Worm (Caenorhabditis elegans) whole organism, L1 larva: ENCODE data around the gene Y53F4B.17.
A peak's percentile ranks its signal among the peaks of the same experiment; 100 is the strongest.

Experiments used
- F16B12.6 ChIP-seq: fragments of 150-350 bp; optimal IDR thresholded peaks from 2 replicates; lab custom pipeline; 2014; ENCODE audit warnings: missing biosample characterization, missing genetic modification characterization
- Y116A8C.19 ChIP-seq: sonication (generic microtip); optimal IDR thresholded peaks from 2 replicates; lab custom pipeline; 2016; ENCODE audit warnings: missing compliant biosample characterization, missing genetic modification characterization, borderline replicate concordance
- aha-1 ChIP-seq: fragments of 150-350 bp; optimal IDR thresholded peaks from 2 replicates; lab custom pipeline; 2014; ENCODE audit warnings: missing biosample characterization, missing genetic modification characterization
- alr-1 ChIP-seq: fragments of 200-800 bp; sonication (Bioruptor generic); optimal IDR thresholded peaks from 2 replicates; lab custom pipeline; 2018; ENCODE audit warnings: borderline replicate concordance, mild to moderate bottlenecking, missing genetic modification characterization, missing compliant biosample characterization
- ama-1 ChIP-seq: fragments of 150-350 bp; optimal IDR thresholded peaks from 2 replicates; lab custom pipeline; 2014
- ceh-8 ChIP-seq: fragments of 200-800 bp; sonication (Bioruptor generic); optimal IDR thresholded peaks from 2 replicates; lab custom pipeline; 2018; ENCODE audit warnings: mild to moderate bottlenecking, missing genetic modification characterization, moderate library complexity, missing compliant biosample characterization
- ceh-88 ChIP-seq: fragments of 200-800 bp; sonication (Bioruptor generic); IDR thresholded peaks from 2 replicates; pipeline ENCODE4 v1.3.6; 2022; ENCODE audit warnings: missing genetic modification characterization, missing compliant biosample characterization
- dsc-1 ChIP-seq: sonication (generic microtip); optimal IDR thresholded peaks from 2 replicates; lab custom pipeline; 2016; ENCODE audit warnings: mild to moderate bottlenecking, missing genetic modification characterization, missing compliant biosample characterization
- efl-1 ChIP-seq, 4 experiments: fragments of 150-350 bp; optimal IDR thresholded peaks in 3 of 4; peaks in 1 of 4; 1 replicate in 1 of 4; 2 replicates in 3 of 4; lab custom pipeline; 2014; ENCODE audit warnings: missing biosample characterization in 2 of 4, missing genetic modification characterization in 2 of 4, missing genetic modification reagents in 2 of 4
- efl-3 ChIP-seq: fragments of 200-800 bp; sonication (Bioruptor generic); optimal IDR thresholded peaks from 2 replicates; lab custom pipeline; 2018; ENCODE audit warnings: mild to moderate bottlenecking, missing genetic modification characterization, missing compliant biosample characterization
- elt-3 ChIP-seq, 6 experiments: fragments of 150-350 bp in 1 of 6; sonication (generic microtip); optimal IDR thresholded peaks; 2 replicates each; lab custom pipeline; 2017 to 2018; ENCODE audit warnings: missing biosample characterization in 6 of 6, missing genetic modification characterization in 6 of 6, inconsistent platforms in 1 of 6
- fkh-10 ChIP-seq: sonication (generic microtip); optimal IDR thresholded peaks from 2 replicates; lab custom pipeline; 2017; ENCODE audit warnings: missing biosample characterization, missing genetic modification reagents, missing genetic modification characterization
- hlh-17 ChIP-seq: fragments of 200-800 bp; sonication (Bioruptor generic); optimal IDR thresholded peaks from 2 replicates; lab custom pipeline; 2018; ENCODE audit warnings: missing genetic modification characterization, mild to moderate bottlenecking, missing compliant biosample characterization, moderate library complexity, borderline replicate concordance
- hlh-4 ChIP-seq: sonication (generic microtip); optimal IDR thresholded peaks from 2 replicates; lab custom pipeline; 2016; ENCODE audit warnings: mild to moderate bottlenecking, missing genetic modification characterization, missing compliant biosample characterization
- hpl-2 ChIP-seq: fragments of 150-350 bp; optimal IDR thresholded peaks from 2 replicates; lab custom pipeline; 2014; ENCODE audit warnings: missing biosample characterization, missing genetic modification reagents, missing genetic modification characterization
- isw-1 ChIP-seq: fragments of 200-800 bp; sonication (Bioruptor generic); IDR thresholded peaks from 2 replicates; pipeline ENCODE4 v1.3.6; 2022; ENCODE audit warnings: missing genetic modification characterization, missing compliant biosample characterization
- jun-1 ChIP-seq: fragments of 150-350 bp; optimal IDR thresholded peaks from 2 replicates; lab custom pipeline; 2014; ENCODE audit warnings: missing biosample characterization, missing genetic modification reagents, missing genetic modification characterization
- lin-14 ChIP-seq: fragments of 200-800 bp; sonication (Bioruptor generic); optimal IDR thresholded peaks from 2 replicates; lab custom pipeline; 2018; ENCODE audit warnings: mild to moderate bottlenecking, missing genetic modification characterization, moderate library complexity, missing compliant biosample characterization
- lin-35 ChIP-seq, 2 experiments: fragments of 150-350 bp; optimal IDR thresholded peaks; 2 replicates each; lab custom pipeline; 2014; ENCODE audit warnings: missing biosample characterization in 2 of 2, missing genetic modification characterization in 2 of 2, missing genetic modification reagents in 2 of 2
- lin-39 ChIP-seq: fragments of 150-350 bp; optimal IDR thresholded peaks from 2 replicates; lab custom pipeline; 2014; ENCODE audit warnings: missing biosample characterization, missing genetic modification reagents, missing genetic modification characterization
- lir-3 ChIP-seq: sonication (generic microtip); optimal IDR thresholded peaks from 2 replicates; lab custom pipeline; 2016; ENCODE audit warnings: mild to moderate bottlenecking, missing genetic modification characterization, moderate library complexity, missing compliant biosample characterization; ENCODE audit not compliant: poor library complexity
- lsy-2 ChIP-seq, 2 experiments: fragments of 150-350 bp; optimal IDR thresholded peaks; 2 replicates each; lab custom pipeline; 2014; ENCODE audit warnings: missing biosample characterization in 2 of 2, missing genetic modification characterization in 2 of 2
- mab-9 ChIP-seq: fragments of 200-800 bp; sonication (Bioruptor generic); IDR thresholded peaks from 2 replicates; pipeline ENCODE4 v1.3.6; 2022; ENCODE audit warnings: missing genetic modification reagents, missing genetic modification characterization, missing compliant biosample characterization
- mep-1 ChIP-seq: fragments of 150-350 bp; optimal IDR thresholded peaks from 2 replicates; lab custom pipeline; 2014; ENCODE audit warnings: missing biosample characterization, missing genetic modification characterization
- nhr-11 ChIP-seq: fragments of 150-350 bp; optimal IDR thresholded peaks from 2 replicates; lab custom pipeline; 2014; ENCODE audit warnings: missing biosample characterization, missing genetic modification characterization
- nhr-20 ChIP-seq: sonication (generic microtip); optimal IDR thresholded peaks from 2 replicates; lab custom pipeline; 2016; ENCODE audit warnings: mild to moderate bottlenecking, missing genetic modification characterization, missing compliant biosample characterization
- nhr-71 ChIP-seq: sonication (generic microtip); optimal IDR thresholded peaks from 2 replicates; lab custom pipeline; 2016; ENCODE audit warnings: mild to moderate bottlenecking, missing genetic modification characterization, moderate library complexity, missing compliant biosample characterization
- nhr-77 ChIP-seq: fragments of 150-350 bp; optimal IDR thresholded peaks from 2 replicates; lab custom pipeline; 2014; ENCODE audit warnings: missing biosample characterization, missing genetic modification characterization
- nhr-84 ChIP-seq: sonication (generic microtip); optimal IDR thresholded peaks from 2 replicates; lab custom pipeline; 2017; ENCODE audit warnings: missing biosample characterization, missing genetic modification characterization
- nhr-85 ChIP-seq: sonication (generic microtip); peaks from one replicate; lab custom pipeline; 2016; ENCODE audit warnings: missing genetic modification characterization, inconsistent platforms, missing compliant biosample characterization
- nhr-90 ChIP-seq: sonication (generic microtip); optimal IDR thresholded peaks from 2 replicates; lab custom pipeline; 2016; ENCODE audit warnings: mild to moderate bottlenecking, missing genetic modification characterization, missing compliant biosample characterization; ENCODE audit not compliant: poor library complexity
- pag-3 ChIP-seq: sonication (generic microtip); optimal IDR thresholded peaks from 2 replicates; lab custom pipeline; 2017; ENCODE audit warnings: missing genetic modification characterization, mild to moderate bottlenecking, missing compliant biosample characterization, antibody characterized with exemption, borderline replicate concordance; ENCODE audit not compliant: insufficient read depth
- rnt-1 ChIP-seq: sonication (generic microtip); optimal IDR thresholded peaks from 2 replicates; lab custom pipeline; 2016; ENCODE audit warnings: mild to moderate bottlenecking, missing genetic modification characterization, moderate library complexity, missing compliant biosample characterization
- snpc-4 ChIP-seq: fragments of 150-350 bp; optimal IDR thresholded peaks from 2 replicates; lab custom pipeline; 2014; ENCODE audit warnings: missing biosample characterization, missing genetic modification characterization
- sox-4 ChIP-seq: sonication (generic microtip); optimal IDR thresholded peaks from 2 replicates; lab custom pipeline; 2016; ENCODE audit warnings: missing genetic modification characterization, missing compliant biosample characterization
- tlp-1 ChIP-seq: fragments of 150-350 bp; optimal IDR thresholded peaks from 2 replicates; lab custom pipeline; 2014; ENCODE audit warnings: missing biosample characterization, missing genetic modification characterization
- unc-130 ChIP-seq: fragments of 150-350 bp; optimal IDR thresholded peaks from 2 replicates; lab custom pipeline; 2017; ENCODE audit warnings: missing biosample characterization, missing genetic modification characterization, inconsistent platforms
- unc-62 ChIP-seq: fragments of 150-350 bp; optimal IDR thresholded peaks from 2 replicates; lab custom pipeline; 2014; ENCODE audit warnings: missing biosample characterization, missing genetic modification reagents, missing genetic modification characterization
- unc-86 ChIP-seq: sonication (generic microtip); optimal IDR thresholded peaks from 2 replicates; lab custom pipeline; 2016; ENCODE audit warnings: missing genetic modification characterization, missing compliant biosample characterization
- xbp-1 ChIP-seq: sonication (generic microtip); optimal IDR thresholded peaks from 2 replicates; lab custom pipeline; 2016; ENCODE audit warnings: missing genetic modification characterization, missing compliant biosample characterization
- zip-4 ChIP-seq: fragments of 200-800 bp; sonication (Bioruptor generic); optimal IDR thresholded peaks from 2 replicates; lab custom pipeline; 2018; ENCODE audit warnings: mild to moderate bottlenecking, missing genetic modification characterization, moderate library complexity, missing compliant biosample characterization

Y53F4B.17 gene

ce11 chrII:15076778-15077435, 18.5 kb downstream of the Y53F4B.17 start, which contains the start of gene Y53F4B.19:
TSS of gene Y53F4B.19 (plus strand) at chrII:15076934.
- TF ChIP-seq alr-1 (tag; lab: Kevin White, UChicago) (no peak), unc-130 (tag; lab: Kevin White, UChicago) (no peak), ama-1 (lab: Kevin White, UChicago) (no peak), lin-35 (GFP tag; optimal IDR thresholded peaks at IDR 0.05; lab: Kevin White, UChicago) (peak in 1 of 2 experiments; percentile 31), efl-1 (optimal IDR thresholded peaks at IDR 0.05; lab: Kevin White, UChicago) (no peak), efl-1 (GFP tag; optimal IDR thresholded peaks at IDR 0.05 in 1 of 2; lab: Kevin White, UChicago) (peak in 1 of 2 experiments; percentile 38), lsy-2 (tag; optimal IDR thresholded peaks at IDR 0.05; lab: Kevin White, UChicago) (peak in 1 of 2 experiments; percentile 71), ceh-8 (GFP tag; lab: Kevin White, UChicago) (no peak), nhr-11 (tag; lab: Kevin White, UChicago) (no peak), tlp-1 (tag; lab: Kevin White, UChicago) (no peak)

- TF ChIP-seq lir-3, result no peak
- no peak for TF ChIP-seq elt-3 (tag; optimal IDR thresholded peaks at IDR 0.05; lab: Kevin White, UChicago)
- TF ChIP-seq nhr-20, result no peak
- TF ChIP-seq ceh-88, result no peak
- TF ChIP-seq lin-14 (GFP tag; lab: Kevin White, UChicago), result no peak
- TF ChIP-seq snpc-4 (tag; lab: Kevin White, UChicago), result no peak
- TF ChIP-seq mab-9, result no peak
- TF ChIP-seq efl-3 (GFP tag; lab: Kevin White, UChicago), result no peak
- TF ChIP-seq nhr-71 (tag; lab: Kevin White, UChicago), result no peak
- TF ChIP-seq fkh-10 (GFP tag; lab: Kevin White, UChicago), result no peak
- TF ChIP-seq hlh-17 (GFP tag; lab: Kevin White, UChicago), result no peak
- no peak for TF ChIP-seq aha-1 (tag; lab: Kevin White, UChicago)
- TF ChIP-seq hpl-2, result no peak
Measured at ce11 chrII:15080535-15080934, 22.1 kb downstream of the Y53F4B.17 start.

ce11 chrII:15084170-15084569, 25.7 kb downstream of the Y53F4B.17 start, which contains the start of gene Y53F4B.20:
TSS of gene Y53F4B.20 (plus strand) at chrII:15084470.
- TF ChIP-seq ceh-88, result no peak
- TF ChIP-seq nhr-85, result peak; percentile 9
- TF ChIP-seq, all 84 proteins: peak for 1

ce11 chrII:15089086-15089895, 30.8 kb downstream of the Y53F4B.17 start:
- TF ChIP-seq zip-4 (GFP tag; lab: Kevin White, UChicago), result no peak
- TF ChIP-seq nhr-90, result peak; percentile 92
- no peak for TF ChIP-seq nhr-84 (tag; lab: Kevin White, UChicago)
- peak; percentile 51 for TF ChIP-seq Y116A8C.19
- peak; percentile 84 for TF ChIP-seq nhr-20
- no peak for TF ChIP-seq jun-1
- TF ChIP-seq lin-39 (tag; lab: Kevin White, UChicago), result peak; percentile 46
- peak; percentile 96 for TF ChIP-seq efl-1 (optimal IDR thresholded peaks at IDR 0.05; lab: Kevin White, UChicago)
- peak; percentile 94 to 99 for TF ChIP-seq efl-1 (GFP tag; optimal IDR thresholded peaks at IDR 0.05 in 1 of 2; lab: Kevin White, UChicago)
- TF ChIP-seq unc-86 (tag; lab: Kevin White, UChicago), result peak; percentile 68
- TF ChIP-seq snpc-4 (tag; lab: Kevin White, UChicago), result peak; percentile 66
- TF ChIP-seq xbp-1 (tag; lab: Kevin White, UChicago), result peak; percentile 83
- peak; percentile 96 for TF ChIP-seq rnt-1 (tag; lab: Kevin White, UChicago)
- TF ChIP-seq elt-3 (tag; optimal IDR thresholded peaks at IDR 0.05; lab: Kevin White, UChicago), result no peak
- TF ChIP-seq lsy-2 (tag; optimal IDR thresholded peaks at IDR 0.05; lab: Kevin White, UChicago), result peak; percentile 66 to 78
- peak; percentile 89 for TF ChIP-seq sox-4 (tag; lab: Kevin White, UChicago)
- peak; percentile 24 for TF ChIP-seq efl-3 (GFP tag; lab: Kevin White, UChicago)
- TF ChIP-seq dsc-1, result peak; percentile 92
- TF ChIP-seq isw-1, result peak; percentile 52
- TF ChIP-seq unc-62 (GFP tag; lab: Kevin White, UChicago), result no peak
- peak; percentile 53 for TF ChIP-seq mep-1
- peak; percentile 24 for TF ChIP-seq nhr-77 (tag; lab: Kevin White, UChicago)
- no peak for TF ChIP-seq pag-3 (tag; lab: Kevin White, UChicago)
- TF ChIP-seq aha-1 (tag; lab: Kevin White, UChicago), result no peak
- peak; percentile 86 for TF ChIP-seq hlh-4 (tag; lab: Kevin White, UChicago)
- peak; percentile 3 for TF ChIP-seq F16B12.6
- TF ChIP-seq ceh-88, result peak; percentile 33; the same call in 1 of the 2 replicates
- no peak for TF ChIP-seq alr-1 (tag; lab: Kevin White, UChicago)
